Worm (Caenorhabditis elegans) whole organism, late embryonic: ENCODE measurements around the gene srd-32.

Experiments
- C08G9.2 ChIP-seq: sonication (generic microtip); optimal IDR thresholded peaks from 2 replicates; lab custom pipeline; 2016; ENCODE audit warnings: mild to moderate bottlenecking, missing genetic modification characterization, moderate library complexity, missing compliant biosample characterization
- C38D4.7 ChIP-seq: fragments of 200-800 bp; sonication (Bioruptor generic); optimal IDR thresholded peaks from 2 replicates; lab custom pipeline; 2018; ENCODE audit warnings: mild to moderate bottlenecking, missing genetic modification characterization, moderate library complexity, missing compliant biosample characterization
- F13H6.1 ChIP-seq: sonication (generic microtip); optimal IDR thresholded peaks from 2 replicates; lab custom pipeline; 2016; ENCODE audit warnings: missing genetic modification characterization, missing compliant biosample characterization
- K02D7.2 ChIP-seq: sonication (generic microtip); optimal IDR thresholded peaks from 2 replicates; lab custom pipeline; 2017; ENCODE audit warnings: mild to moderate bottlenecking, missing genetic modification characterization, missing compliant biosample characterization
- K09A11.1 ChIP-seq: sonication (generic microtip); optimal IDR thresholded peaks from 2 replicates; lab custom pipeline; 2017; ENCODE audit warnings: antibody characterized with exemption, mild to moderate bottlenecking, missing genetic modification characterization, missing compliant biosample characterization; ENCODE audit not compliant: insufficient read depth
- Y22D7AL.16 ChIP-seq: sonication (generic microtip); optimal IDR thresholded peaks from 2 replicates; lab custom pipeline; 2016; ENCODE audit warnings: missing genetic modification characterization, missing compliant biosample characterization
- ama-1 ChIP-seq: fragments of 150-350 bp; optimal IDR thresholded peaks from 2 replicates; lab custom pipeline; 2014
- ceh-14 ChIP-seq: sonication (generic microtip); optimal IDR thresholded peaks from 2 replicates; lab custom pipeline; 2016; ENCODE audit warnings: missing genotype, missing genetic modification characterization, missing compliant biosample characterization
- ceh-18 ChIP-seq: sonication (generic microtip); optimal IDR thresholded peaks from 2 replicates; lab custom pipeline; 2016; ENCODE audit warnings: missing genetic modification characterization, missing compliant biosample characterization
- ceh-22 ChIP-seq: sonication (generic microtip); optimal IDR thresholded peaks from 2 replicates; lab custom pipeline; 2017; ENCODE audit warnings: missing biosample characterization, missing genetic modification characterization
- ceh-34 ChIP-seq: sonication (generic microtip); optimal IDR thresholded peaks from 2 replicates; lab custom pipeline; 2016; ENCODE audit warnings: mild to moderate bottlenecking, missing genetic modification characterization, missing compliant biosample characterization
- ceh-45 ChIP-seq: fragments of 200-800 bp; sonication (Bioruptor generic); IDR thresholded peaks from 2 replicates; pipeline ENCODE4 v1.3.6; 2022; ENCODE audit warnings: missing genetic modification reagents, missing genetic modification characterization, missing compliant biosample characterization
- ceh-48 ChIP-seq: sonication (generic microtip); optimal IDR thresholded peaks from 2 replicates; lab custom pipeline; 2016; ENCODE audit warnings: missing genetic modification characterization, inconsistent platforms, missing compliant biosample characterization
- dmd-4 ChIP-seq: sonication (generic microtip); optimal IDR thresholded peaks from 2 replicates; lab custom pipeline; 2016; ENCODE audit warnings: borderline replicate concordance, missing genetic modification characterization, missing compliant biosample characterization
- elt-2 ChIP-seq: sonication (generic microtip); optimal IDR thresholded peaks from 2 replicates; lab custom pipeline; 2016; ENCODE audit warnings: missing genetic modification reagents, missing genetic modification characterization, missing compliant biosample characterization
- eyg-1 ChIP-seq: sonication (generic microtip); optimal IDR thresholded peaks from 2 replicates; lab custom pipeline; 2016; ENCODE audit warnings: missing genotype, missing genetic modification characterization, missing compliant biosample characterization
- fax-1 ChIP-seq: sonication (generic microtip); optimal IDR thresholded peaks from 2 replicates; lab custom pipeline; 2016; ENCODE audit warnings: missing genotype, missing genetic modification characterization, missing compliant biosample characterization
- fkh-10 ChIP-seq: fragments of 150-350 bp; optimal IDR thresholded peaks from 2 replicates; lab custom pipeline; 2014; ENCODE audit warnings: missing biosample characterization, missing genetic modification reagents, missing genetic modification characterization
- fkh-6 ChIP-seq: sonication (generic microtip); optimal IDR thresholded peaks from 2 replicates; lab custom pipeline; 2016; ENCODE audit warnings: missing genetic modification characterization, missing compliant biosample characterization
- gmeb-2 ChIP-seq: sonication (generic microtip); optimal IDR thresholded peaks from 2 replicates; lab custom pipeline; 2016; ENCODE audit warnings: missing genetic modification characterization, inconsistent platforms, missing compliant biosample characterization
- hlh-13 ChIP-seq: fragments of 200-800 bp; sonication (Bioruptor generic); optimal IDR thresholded peaks from 2 replicates; lab custom pipeline; 2018; ENCODE audit warnings: mild to moderate bottlenecking, missing genetic modification characterization, missing compliant biosample characterization
- hlh-30 ChIP-seq: sonication (generic microtip); optimal IDR thresholded peaks from 2 replicates; lab custom pipeline; 2017; ENCODE audit warnings: antibody characterized with exemption, missing genetic modification characterization, missing compliant biosample characterization; ENCODE audit not compliant: insufficient read depth
- hlh-6 ChIP-seq: sonication (generic microtip); optimal IDR thresholded peaks from 2 replicates; lab custom pipeline; 2016; ENCODE audit warnings: missing genotype, missing genetic modification characterization, missing compliant biosample characterization
- hlh-8 ChIP-seq: sonication (generic microtip); optimal IDR thresholded peaks from 2 replicates; lab custom pipeline; 2016; ENCODE audit warnings: missing genotype, missing genetic modification characterization, missing compliant biosample characterization
- lim-6 ChIP-seq: sonication (generic microtip); optimal IDR thresholded peaks from 2 replicates; lab custom pipeline; 2016; ENCODE audit warnings: missing genetic modification characterization, missing compliant biosample characterization
- lin-11 ChIP-seq: fragments of 200-800 bp; sonication (Bioruptor generic); optimal IDR thresholded peaks from 2 replicates; lab custom pipeline; 2018; ENCODE audit warnings: mild to moderate bottlenecking, missing genetic modification characterization, missing compliant biosample characterization
- mec-3 ChIP-seq: sonication (generic microtip); optimal IDR thresholded peaks from 2 replicates; lab custom pipeline; 2016; ENCODE audit warnings: borderline replicate concordance, missing genetic modification characterization, missing compliant biosample characterization
- nfya-1 ChIP-seq: sonication (generic microtip); optimal IDR thresholded peaks from 2 replicates; lab custom pipeline; 2017; ENCODE audit warnings: missing genetic modification characterization, mild to moderate bottlenecking, missing compliant biosample characterization, antibody characterized with exemption, moderate library complexity
- nhr-11 ChIP-seq: fragments of 150-350 bp; optimal IDR thresholded peaks from 2 replicates; lab custom pipeline; 2014; ENCODE audit warnings: missing biosample characterization, missing genetic modification characterization
- npax-4 ChIP-seq: sonication (generic microtip); optimal IDR thresholded peaks from 2 replicates; lab custom pipeline; 2016; ENCODE audit warnings: missing genetic modification characterization, missing compliant biosample characterization
- pag-3 ChIP-seq: sonication (generic microtip); optimal IDR thresholded peaks from 2 replicates; lab custom pipeline; 2016; ENCODE audit warnings: missing compliant biosample characterization, missing genetic modification characterization, borderline replicate concordance
- pat-9 ChIP-seq: fragments of 200-800 bp; sonication (Bioruptor generic); optimal IDR thresholded peaks from 2 replicates; lab custom pipeline; 2018; ENCODE audit warnings: mild to moderate bottlenecking, missing genetic modification characterization, moderate library complexity, missing compliant biosample characterization
- pha-2 ChIP-seq: sonication (generic microtip); optimal IDR thresholded peaks from 2 replicates; lab custom pipeline; 2017; ENCODE audit warnings: mild to moderate bottlenecking, missing genetic modification characterization, missing compliant biosample characterization
- pha-4 ChIP-seq: fragments of 150-350 bp; optimal IDR thresholded peaks from 2 replicates; lab custom pipeline; 2018; ENCODE audit warnings: missing biosample characterization, missing genetic modification reagents, missing genetic modification characterization
- pqm-1 ChIP-seq: sonication (generic microtip); optimal IDR thresholded peaks from 2 replicates; lab custom pipeline; 2016; ENCODE audit warnings: missing genetic modification characterization, missing compliant biosample characterization
- ref-2 ChIP-seq: sonication (generic microtip); optimal IDR thresholded peaks from 2 replicates; lab custom pipeline; 2016; ENCODE audit warnings: missing genetic modification characterization, missing compliant biosample characterization
- sdc-2 ChIP-seq: sonication (generic microtip); optimal IDR thresholded peaks from 2 replicates; lab custom pipeline; 2016; ENCODE audit warnings: missing genotype, missing genetic modification characterization, missing compliant biosample characterization
- sox-2 ChIP-seq: fragments of 200-800 bp; sonication (Bioruptor generic); IDR thresholded peaks from 2 replicates; pipeline ENCODE4 v1.3.6; 2022; ENCODE audit warnings: missing genetic modification reagents, missing genetic modification characterization, missing compliant biosample characterization
- sox-4 ChIP-seq: sonication (generic microtip); optimal IDR thresholded peaks from 2 replicates; lab custom pipeline; 2017; ENCODE audit warnings: mild to moderate bottlenecking, missing genetic modification characterization, inconsistent platforms, missing compliant biosample characterization
- syd-9 ChIP-seq: sonication (generic microtip); optimal IDR thresholded peaks from 2 replicates; lab custom pipeline; 2016; ENCODE audit warnings: mild to moderate bottlenecking, missing genetic modification characterization, moderate library complexity, missing compliant biosample characterization
- unc-86 ChIP-seq: sonication (generic microtip); optimal IDR thresholded peaks from 2 replicates; lab custom pipeline; 2016; ENCODE audit warnings: missing genetic modification characterization, missing compliant biosample characterization
- ztf-16 ChIP-seq: sonication (generic microtip); optimal IDR thresholded peaks from 2 replicates; lab custom pipeline; 2017; ENCODE audit warnings: missing genetic modification characterization, missing compliant biosample characterization

Gene srd-32

DNA sequence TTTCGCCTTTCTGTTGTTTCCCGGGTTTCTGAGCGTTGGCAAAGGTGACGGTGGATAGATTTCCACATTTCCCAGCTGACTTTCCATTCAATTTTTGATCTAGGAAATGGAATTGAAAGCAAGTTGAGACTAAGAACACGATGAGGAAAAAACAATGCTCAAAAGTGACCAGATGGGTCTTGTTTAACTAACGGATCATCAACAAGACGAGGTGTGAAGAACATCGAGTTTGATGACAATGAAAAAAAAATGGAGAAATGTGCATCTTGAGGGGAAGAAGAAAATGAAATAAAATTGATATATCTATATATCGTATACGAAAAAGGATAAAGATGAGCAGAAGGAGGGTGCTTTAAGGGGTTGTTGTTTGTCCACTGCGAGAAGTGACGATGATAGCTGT is 12.1 kb downstream of the srd-32 start, which contains the start of gene T19H12.6:
T19H12.6 (minus strand) TSS at position 101 of the 400 bp plus-strand sequence.
- no peak for TF ChIP-seq ztf-16 (tag; lab: Kevin White, UChicago)
- no peak for TF ChIP-seq nhr-11 (tag; lab: Kevin White, UChicago)
- TF ChIP-seq pha-4: no peak
- TF ChIP-seq ama-1 (lab: Kevin White, UChicago): no peak
- no peak for TF ChIP-seq dmd-4 (tag; lab: Kevin White, UChicago)
- TF ChIP-seq eyg-1 (tag; lab: Kevin White, UChicago): no peak
- TF ChIP-seq syd-9 (tag; lab: Kevin White, UChicago): no peak
- TF ChIP-seq fax-1 (tag; lab: Kevin White, UChicago): no peak
- TF ChIP-seq lim-6 (tag; lab: Kevin White, UChicago): no peak
- no peak for TF ChIP-seq ceh-14 (tag; lab: Kevin White, UChicago)
- TF ChIP-seq hlh-6 (tag; lab: Kevin White, UChicago): no peak
- no peak for TF ChIP-seq ceh-45 (GFP tag; lab: Robert Waterston, UW)
- no peak for TF ChIP-seq lin-11 (tag; lab: Kevin White, UChicago)
- TF ChIP-seq gmeb-2 (tag; lab: Kevin White, UChicago): no peak
- TF ChIP-seq fkh-6 (tag; lab: Kevin White, UChicago): no peak
- no peak for TF ChIP-seq ref-2 (tag; lab: Kevin White, UChicago)
- TF ChIP-seq npax-4 (tag; lab: Kevin White, UChicago): no peak
- no peak for TF ChIP-seq Y22D7AL.16 (tag; lab: Kevin White, UChicago)
- no peak for TF ChIP-seq pqm-1 (tag; lab: Kevin White, UChicago)
- TF ChIP-seq, all 69 proteins: peak for 0

DNA sequence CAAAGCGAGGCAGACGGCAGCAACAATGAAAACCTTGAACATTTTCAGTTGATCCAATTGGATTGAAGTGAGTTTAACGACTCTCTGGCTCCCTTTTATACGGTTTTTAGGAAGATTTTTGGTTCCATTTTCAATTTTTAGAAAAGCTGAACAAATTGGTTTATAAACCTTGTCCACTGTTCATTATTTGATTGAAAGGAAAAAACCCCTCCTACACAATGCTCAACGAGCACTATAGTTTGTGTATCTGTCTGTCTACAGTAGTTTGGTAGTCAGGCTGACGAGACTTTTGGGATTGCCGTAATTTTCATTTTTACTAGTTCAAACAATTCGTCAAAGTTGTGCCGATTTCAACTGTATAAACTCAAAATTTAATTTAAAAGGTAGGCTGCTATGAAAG is 13.8 kb downstream of the srd-32 start, which contains the start of gene T19H12.15:
T19H12.15 (minus strand) TSS at position 101 of the 400 bp plus-strand sequence.
- TF ChIP-seq hlh-8 (tag; lab: Kevin White, UChicago) (no peak), C08G9.2 (no peak), ceh-14 (tag; lab: Kevin White, UChicago) (no peak), eyg-1 (tag; lab: Kevin White, UChicago) (no peak), hlh-30 (tag; lab: Kevin White, UChicago) (no peak), gmeb-2 (tag; lab: Kevin White, UChicago) (no peak), K02D7.2 (tag; lab: Kevin White, UChicago) (no peak), nfya-1 (tag; lab: Kevin White, UChicago) (no peak), ref-2 (tag; lab: Kevin White, UChicago) (no peak)

DNA sequence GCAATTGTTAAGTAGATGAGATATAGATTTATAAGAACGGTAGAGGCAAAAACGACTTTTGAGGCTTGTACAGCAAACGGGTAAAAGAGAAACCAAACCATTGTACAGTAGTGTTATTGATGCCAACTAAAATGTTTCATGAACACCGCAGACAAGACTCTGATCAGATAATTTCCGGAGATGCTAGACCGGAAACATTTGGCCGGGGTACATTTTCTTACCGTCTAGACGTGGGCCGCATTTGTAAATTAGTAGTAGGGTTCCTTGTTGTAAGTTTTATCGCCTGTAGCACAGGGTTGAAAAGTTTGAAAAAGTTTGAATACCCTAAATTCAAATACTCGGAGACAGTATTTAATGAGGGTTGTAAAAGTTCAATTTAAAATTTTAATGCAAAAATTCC is 15.9 kb downstream of the srd-32 start, which contains the start of gene str-32:
str-32 (minus strand) TSS at position 101 of the 400 bp plus-strand sequence.
- no peak for TF ChIP-seq pha-4
- TF ChIP-seq gmeb-2 (tag; lab: Kevin White, UChicago): no peak
- no peak for TF ChIP-seq ceh-45 (GFP tag; lab: Robert Waterston, UW)
- TF ChIP-seq dmd-4 (tag; lab: Kevin White, UChicago): no peak
- no peak for TF ChIP-seq ceh-18 (tag; lab: Kevin White, UChicago)
- TF ChIP-seq ceh-34 (tag; lab: Kevin White, UChicago): no peak
- no peak for TF ChIP-seq sox-4 (tag; lab: Kevin White, UChicago)
- TF ChIP-seq hlh-8 (tag; lab: Kevin White, UChicago): no peak
- no peak for TF ChIP-seq ceh-22
- no peak for TF ChIP-seq elt-2 (tag; lab: Kevin White, UChicago)
- TF ChIP-seq lin-11 (tag; lab: Kevin White, UChicago): no peak
- no peak for TF ChIP-seq K02D7.2 (tag; lab: Kevin White, UChicago)
- no peak for TF ChIP-seq unc-86

DNA sequence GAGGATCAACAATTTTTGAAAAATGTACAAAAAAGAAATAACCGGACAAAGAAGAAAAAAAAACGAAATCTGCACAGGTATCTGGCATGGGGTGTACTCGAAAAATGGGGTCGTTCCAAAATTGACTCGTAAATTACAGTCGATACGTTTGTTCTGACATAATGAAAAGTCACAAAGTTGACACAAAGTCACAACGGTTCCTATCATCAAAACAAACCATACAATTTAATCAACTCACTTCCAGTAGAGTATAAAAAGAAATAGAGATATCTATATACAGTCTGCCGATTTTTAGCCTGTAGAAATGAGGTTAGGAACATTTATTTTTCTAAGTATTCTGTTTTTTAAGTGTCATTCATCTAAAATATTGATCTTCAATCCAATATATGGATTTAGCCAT is 19.0 kb downstream of the srd-32 start, which contains the start of gene T19H12.12:
T19H12.12 (plus strand) TSS at position 301 of the 400 bp plus-strand sequence.
- TF ChIP-seq hlh-13 (GFP tag; lab: Kevin White, UChicago): no peak
- TF ChIP-seq Y22D7AL.16 (tag; lab: Kevin White, UChicago): no peak
- no peak for TF ChIP-seq nhr-11 (tag; lab: Kevin White, UChicago)
- no peak for TF ChIP-seq eyg-1 (tag; lab: Kevin White, UChicago)
- TF ChIP-seq sox-2 (GFP tag; lab: Robert Waterston, UW): no peak
- no peak for TF ChIP-seq F13H6.1
- TF ChIP-seq mec-3 (tag; lab: Kevin White, UChicago): no peak
- TF ChIP-seq C38D4.7 (GFP tag; lab: Kevin White, UChicago): no peak
- TF ChIP-seq sox-4 (tag; lab: Kevin White, UChicago): no peak
- no peak for TF ChIP-seq pag-3 (tag; lab: Kevin White, UChicago)
- no peak for TF ChIP-seq sdc-2 (tag; lab: Kevin White, UChicago)
- TF ChIP-seq fkh-10 (GFP tag; lab: Kevin White, UChicago): no peak
- TF ChIP-seq pha-2: no peak
- no peak for TF ChIP-seq ceh-48 (tag; lab: Kevin White, UChicago)
- no peak for TF ChIP-seq ztf-16 (tag; lab: Kevin White, UChicago)
- no peak for TF ChIP-seq K09A11.1 (tag; lab: Kevin White, UChicago)
- TF ChIP-seq pqm-1 (tag; lab: Kevin White, UChicago): no peak
- no peak for TF ChIP-seq pat-9 (tag; lab: Kevin White, UChicago)
- TF ChIP-seq elt-2 (tag; lab: Kevin White, UChicago): no peak
- TF ChIP-seq ama-1 (lab: Kevin White, UChicago): no peak
